Worm (Caenorhabditis elegans) whole organism, L4 larva: Measurements from ENCODE around the gene Y53F4B.39.

Experiments used
- R02D3.7 ChIP-seq: fragments of 150-350 bp; sonication (generic microtip); optimal IDR thresholded peaks from 3 replicates; lab custom pipeline; 2014; ENCODE audit warnings: missing biosample characterization, missing genetic modification characterization
- lin-39 ChIP-seq: fragments of 150-350 bp; optimal IDR thresholded peaks from 2 replicates; lab custom pipeline; 2014; ENCODE audit warnings: missing biosample characterization, missing genetic modification reagents, missing genetic modification characterization
- mdl-1 ChIP-seq, 2 experiments: fragments of 150-350 bp in 1 of 2; sonication (generic microtip) in 1 of 2; optimal IDR thresholded peaks; 2 replicates each; lab custom pipeline; 2014 to 2017; ENCODE audit warnings: missing biosample characterization in 2 of 2, missing genetic modification characterization in 2 of 2
- nhr-10 ChIP-seq: fragments of 150-350 bp; optimal IDR thresholded peaks from 2 replicates; lab custom pipeline; 2014; ENCODE audit warnings: missing biosample characterization, missing genetic modification characterization
- snpc-4 ChIP-seq: fragments of 150-350 bp; optimal IDR thresholded peaks from 2 replicates; lab custom pipeline; 2014; ENCODE audit warnings: missing biosample characterization, missing genetic modification characterization
- unc-39 ChIP-seq: sonication (generic microtip); optimal IDR thresholded peaks from 2 replicates; lab custom pipeline; 2017; ENCODE audit warnings: missing biosample characterization, missing genetic modification characterization
- zag-1 ChIP-seq: fragments of 150-350 bp; optimal IDR thresholded peaks from 2 replicates; lab custom pipeline; 2014; ENCODE audit warnings: missing biosample characterization, missing genetic modification characterization
- ztf-11 ChIP-seq: fragments of 150-350 bp; optimal IDR thresholded peaks from 2 replicates; lab custom pipeline; 2014; ENCODE audit warnings: missing biosample characterization, missing genetic modification characterization

DNA sequence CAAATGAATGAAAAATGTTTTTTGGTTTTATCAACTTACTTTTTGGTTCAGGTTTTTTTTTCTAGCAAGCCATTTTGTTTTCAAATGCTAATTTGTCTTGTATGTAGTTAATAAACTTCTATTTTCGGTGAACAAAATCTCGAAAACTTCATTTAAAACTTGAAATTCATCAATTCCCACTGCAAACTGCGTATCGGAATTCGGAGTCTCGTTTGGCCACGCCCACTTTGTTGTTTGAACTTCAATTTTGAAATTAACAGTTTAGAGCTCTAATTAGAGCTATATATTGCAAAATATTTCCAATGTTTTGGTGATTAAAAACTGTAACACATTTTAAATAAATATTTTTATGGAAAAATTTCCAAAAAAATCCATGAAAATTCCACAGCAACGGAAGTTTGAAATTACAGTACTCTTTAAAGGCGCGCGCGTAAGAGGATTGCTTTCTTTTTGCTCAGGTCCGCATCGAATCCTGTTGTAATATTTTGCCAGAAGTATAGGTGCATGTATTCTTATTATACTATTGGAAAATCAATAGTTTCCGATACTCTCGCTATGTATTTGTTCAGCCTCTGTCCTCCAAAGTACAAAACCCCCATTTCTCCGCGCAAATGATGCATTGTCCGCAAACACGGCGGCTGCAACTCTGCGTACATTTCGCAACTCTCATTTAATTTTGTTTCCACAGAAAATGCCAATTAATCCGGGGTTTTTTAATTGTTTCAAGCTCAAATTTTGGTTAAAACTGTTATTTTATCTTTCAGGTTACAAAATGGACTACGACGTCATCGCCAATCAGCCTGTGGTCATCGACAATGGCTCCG, 9.8 kb downstream of the Y53F4B.39 start, which contains the start of gene arp-1:
- TF ChIP-seq snpc-4 (no peak), R02D3.7 (tag; lab: Kevin White, UChicago) (no peak), unc-39 (tag; lab: Kevin White, UChicago) (no peak), zag-1 (tag; lab: Kevin White, UChicago) (no peak), lin-39 (no peak), nhr-10 (tag; lab: Kevin White, UChicago) (no peak), mdl-1 (tag; optimal IDR thresholded peaks at IDR 0.05; lab: Kevin White, UChicago) (no peak), ztf-11 (tag; lab: Kevin White, UChicago) (no peak)
